Fruit fly (Drosophila melanogaster): ENCODE results near the gene Marcal1.

- TF ChIP-seq ovo (GFP tag; optimal IDR thresholded peaks at IDR 0.05) (peak; percentile 31), toe (GFP tag; optimal IDR thresholded peaks at IDR 0.05) (peak; percentile 93), kay (GFP tag; ENCODE audit: borderline replicate concordance) (no peak), CG11617 (GFP tag; optimal IDR thresholded peaks at IDR 0.05) (peak; percentile 88), CG5204 (GFP tag; optimal IDR thresholded peaks at IDR 0.05) (peak; percentile 96), cnc (optimal IDR thresholded peaks at IDR 0.05) (no peak), cic (GFP tag; optimal IDR thresholded peaks at IDR 0.05) (peak; percentile 69), Crg-1 (GFP tag; optimal IDR thresholded peaks at IDR 0.05) (peak; percentile 89), Hr96 (GFP tag; optimal IDR thresholded peaks at IDR 0.05) (peak; percentile 93)
Measured at dm6 chr2L:5004677-5005463, 49.6 kb downstream of the Marcal1 start.

Data from whole organism, adult.